Worm (Caenorhabditis elegans) whole organism, L4 larva: ENCODE measurements around the gene F53A3.1.
"Not testable (repeated sequence)": the region's sequence is repeated elsewhere in the genome, so short reads cannot be mapped to it uniquely, and the experiment has no call there.

Source experiments
- ceh-28 ChIP-seq: fragments of 150-350 bp; optimal IDR thresholded peaks from 2 replicates; lab custom pipeline; 2014; ENCODE audit warnings: missing biosample characterization, missing genetic modification reagents, missing genetic modification characterization
- egl-27 ChIP-seq: sonication (generic microtip); optimal IDR thresholded peaks from 3 replicates; lab custom pipeline; 2017; ENCODE audit warnings: missing biosample characterization, missing genetic modification reagents, missing genetic modification characterization
- fkh-10 ChIP-seq: fragments of 150-350 bp; optimal IDR thresholded peaks from 2 replicates; lab custom pipeline; 2014; ENCODE audit warnings: missing biosample characterization, missing genetic modification reagents, missing genetic modification characterization
- nhr-77 ChIP-seq: fragments of 150-350 bp; optimal IDR thresholded peaks from 2 replicates; lab custom pipeline; 2014; ENCODE audit warnings: missing biosample characterization, missing genetic modification characterization
- pha-4 ChIP-seq, 2 experiments: fragments of 150-350 bp in 1 of 2; fragments of 200-800 bp in 1 of 2; sonication (Bioruptor generic) in 1 of 2; IDR thresholded peaks in 1 of 2; optimal IDR thresholded peaks in 1 of 2; 2 replicates each; pipeline versions ENCODE4 v1.3.6 to Lab custom; 2014 to 2022; ENCODE audit warnings: missing genetic modification characterization in 2 of 2, missing genetic modification reagents in 2 of 2, missing biosample characterization in 1 of 2, missing compliant biosample characterization in 1 of 2

DNA sequence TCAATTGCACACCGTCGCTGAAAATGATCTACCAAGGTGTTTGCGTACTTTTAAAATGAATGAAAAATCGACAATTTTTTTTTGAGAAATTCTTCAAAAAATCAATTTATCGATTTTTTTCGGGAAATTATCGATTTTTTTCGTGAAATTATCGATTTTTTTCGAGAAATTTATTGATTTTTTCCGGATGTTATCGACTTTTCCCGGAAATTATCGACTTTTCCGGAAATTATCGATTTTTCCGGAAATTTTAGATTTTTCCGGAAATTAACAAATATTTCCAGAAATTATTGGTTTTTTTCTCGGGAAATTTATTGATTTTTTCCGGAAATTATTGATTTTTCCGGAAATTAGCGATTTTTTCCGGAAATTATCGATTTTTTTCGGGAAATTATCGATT lies 21.7 kb upstream of the F53A3.1 start:
- not testable (repeated sequence) for TF ChIP-seq nhr-77 (tag; lab: Kevin White, UChicago); egl-27; fkh-10 (GFP tag; lab: Kevin White, UChicago); pha-4 (GFP tag; IDR thresholded peaks at IDR 0.05; lab: Robert Waterston, UW); pha-4 (tag; optimal IDR thresholded peaks at IDR 0.05; lab: Kevin White, UChicago)
- TF ChIP-seq ceh-28 (tag; lab: Kevin White, UChicago), result peak; percentile 83
